Fruit fly (Drosophila melanogaster) whole organism, embryonic: Measurements from ENCODE around the gene lok.

Source experiments
- B-H2 ChIP-seq: fragments of 200-800 bp; sonication (Bioruptor generic); optimal IDR thresholded peaks from 2 replicates; lab custom pipeline; 2018; ENCODE audit warnings: missing biosample characterization, mild to moderate bottlenecking, missing genetic modification characterization
- CG11504 ChIP-seq: fragments of 200-800 bp; sonication (Bioruptor generic); optimal IDR thresholded peaks from 3 replicates; lab custom pipeline; 2019; ENCODE audit warnings: missing biosample characterization, mild to moderate bottlenecking, missing genetic modification characterization, moderate library complexity
- CG12299 ChIP-seq: fragments of 200-800 bp; sonication (Bioruptor generic); optimal IDR thresholded peaks from 2 replicates; lab custom pipeline; 2018; ENCODE audit warnings: missing biosample characterization, mild to moderate bottlenecking, missing genetic modification characterization
- CG14667 ChIP-seq: fragments of 200-800 bp; sonication (Bioruptor generic); IDR thresholded peaks from 2 replicates; pipeline ENCODE4 v1.3.6; 2022; ENCODE audit warnings: missing biosample characterization, missing genetic modification characterization
- CG15269 ChIP-seq: fragments of 200-800 bp; sonication (Bioruptor generic); optimal IDR thresholded peaks from 2 replicates; lab custom pipeline; 2018; ENCODE audit warnings: missing biosample characterization, mild to moderate bottlenecking, missing genetic modification characterization, moderate library complexity
- CG18011 ChIP-seq: fragments of 200-800 bp; sonication (Bioruptor generic); optimal IDR thresholded peaks from 2 replicates; lab custom pipeline; 2017; ENCODE audit warnings: missing biosample characterization, missing genetic modification characterization, mild to moderate bottlenecking, moderate library complexity, missing genotype
- CG18764 ChIP-seq: fragments of 200-800 bp; sonication (Bioruptor generic); optimal IDR thresholded peaks from 3 replicates; lab custom pipeline; 2016; ENCODE audit warnings: missing biosample characterization, missing genetic modification characterization
- CG2875 ChIP-seq: fragments of 200-800 bp; sonication (Bioruptor generic); optimal IDR thresholded peaks from 2 replicates; lab custom pipeline; 2017; ENCODE audit warnings: missing biosample characterization, mild to moderate bottlenecking, missing genetic modification characterization, missing genetic modification reagents
- CG2889 ChIP-seq: fragments of 200-800 bp; sonication (Bioruptor generic); IDR thresholded peaks from 3 replicates; pipeline ENCODE4 v1.3.6; 2022; ENCODE audit warnings: missing biosample characterization, missing genetic modification characterization
- CG3995 ChIP-seq: fragments of 200-800 bp; sonication (Bioruptor generic); optimal IDR thresholded peaks from 3 replicates; lab custom pipeline; 2016; ENCODE audit warnings: missing biosample characterization, missing genetic modification characterization
- CG5180 ChIP-seq: fragments of 200-800 bp; sonication (Bioruptor generic); optimal IDR thresholded peaks from 3 replicates; lab custom pipeline; 2017; ENCODE audit warnings: missing biosample characterization, missing genetic modification characterization, mild to moderate bottlenecking, moderate library complexity, missing genetic modification reagents
- CG6254 ChIP-seq: fragments of 200-800 bp; sonication (Bioruptor generic); optimal IDR thresholded peaks from 3 replicates; lab custom pipeline; 2017; ENCODE audit warnings: mild to moderate bottlenecking, missing biosample characterization, missing genetic modification reagents, missing genetic modification characterization
- CG6689 ChIP-seq: fragments of 200-800 bp; sonication (Bioruptor generic); IDR thresholded peaks from 2 replicates; pipeline ENCODE4 v1.3.6; 2022; ENCODE audit warnings: missing biosample characterization, missing genetic modification characterization
- CG7745 ChIP-seq: fragments of 200-800 bp; sonication (Bioruptor generic); optimal IDR thresholded peaks from 2 replicates; lab custom pipeline; 2018; ENCODE audit warnings: missing biosample characterization, mild to moderate bottlenecking, missing genetic modification characterization, moderate library complexity
- CG7928 ChIP-seq: fragments of 200-800 bp; sonication (Bioruptor generic); optimal IDR thresholded peaks from 2 replicates; lab custom pipeline; 2017; ENCODE audit warnings: missing biosample characterization, mild to moderate bottlenecking, missing genetic modification characterization
- CG9437 ChIP-seq: fragments of 200-800 bp; sonication (Bioruptor generic); optimal IDR thresholded peaks from 2 replicates; lab custom pipeline; 2018; ENCODE audit warnings: missing biosample characterization, mild to moderate bottlenecking, missing genetic modification characterization
- CG9609 ChIP-seq: fragments of 200-800 bp; sonication (Bioruptor generic); optimal IDR thresholded peaks from 3 replicates; lab custom pipeline; 2016; ENCODE audit warnings: missing biosample characterization, missing genetic modification characterization
- Deaf1 ChIP-seq: fragments of 200-800 bp; optimal IDR thresholded peaks from 3 replicates; lab custom pipeline; 2019; ENCODE audit warnings: missing biosample characterization, mild to moderate bottlenecking, missing genetic modification characterization, moderate library complexity
- Dfd ChIP-seq, 2 experiments: fragments of >200 bp; optimal IDR thresholded peaks; 2 replicates each; lab custom pipeline; 2017; ENCODE audit warnings: missing biosample characterization in 2 of 2, missing genetic modification characterization in 2 of 2
- Dip3 ChIP-seq: fragments of 200-800 bp; sonication (Bioruptor generic); optimal IDR thresholded peaks from 3 replicates; lab custom pipeline; 2016; ENCODE audit warnings: missing biosample characterization, missing genetic modification characterization
- ERR ChIP-seq: fragments of 200-800 bp; sonication (Bioruptor generic); optimal IDR thresholded peaks from 2 replicates; lab custom pipeline; 2016; ENCODE audit warnings: missing biosample characterization, missing genetic modification characterization
- HHEX ChIP-seq: fragments of 200-800 bp; sonication (Bioruptor generic); optimal IDR thresholded peaks from 3 replicates; lab custom pipeline; 2017; ENCODE audit warnings: missing biosample characterization, mild to moderate bottlenecking, missing genetic modification characterization, missing genetic modification reagents
- Hand ChIP-seq: fragments of 200-800 bp; sonication (Bioruptor generic); optimal IDR thresholded peaks from 2 replicates; lab custom pipeline; 2017; ENCODE audit warnings: mild to moderate bottlenecking, missing biosample characterization, missing genetic modification reagents, missing genetic modification characterization
- Kr ChIP-seq: fragments of 200-800 bp; sonication (Bioruptor generic); optimal IDR thresholded peaks from 2 replicates; lab custom pipeline; 2017; ENCODE audit warnings: missing biosample characterization, mild to moderate bottlenecking, missing genetic modification characterization
- MTF-1 ChIP-seq: fragments of 200-800 bp; sonication (Bioruptor generic); optimal IDR thresholded peaks from 2 replicates; lab custom pipeline; 2018; ENCODE audit warnings: missing biosample characterization, mild to moderate bottlenecking, missing genetic modification characterization, borderline replicate concordance
- Nf-YB ChIP-seq: fragments of 200-800 bp; sonication (Bioruptor generic); optimal IDR thresholded peaks from 3 replicates; lab custom pipeline; 2019; ENCODE audit warnings: missing biosample characterization, mild to moderate bottlenecking, missing genetic modification characterization, moderate library complexity
- Oli ChIP-seq: fragments of 200-800 bp; sonication (Bioruptor generic); optimal IDR thresholded peaks from 2 replicates; lab custom pipeline; 2018; ENCODE audit warnings: missing biosample characterization, mild to moderate bottlenecking, missing genetic modification characterization, moderate library complexity
- Opbp ChIP-seq: fragments of 200-800 bp; sonication (Bioruptor generic); IDR thresholded peaks from 3 replicates; pipeline ENCODE4 v1.3.6; 2022; ENCODE audit warnings: missing biosample characterization, missing genetic modification characterization; ENCODE audit not compliant: partially characterized antibody
- Pdp1 ChIP-seq, 2 experiments: fragments of 200-800 bp; sonication (Bioruptor generic); optimal IDR thresholded peaks; 3 replicates each; lab custom pipeline; 2016; ENCODE audit warnings: missing biosample characterization in 2 of 2, missing genetic modification characterization in 2 of 2, mild to moderate bottlenecking in 1 of 2, moderate library complexity in 1 of 2
- Taf1 ChIP-seq: fragments of 200-800 bp; sonication (Bioruptor generic); IDR thresholded peaks from 2 replicates; pipeline ENCODE4 v1.3.6; 2022; ENCODE audit warnings: missing biosample characterization, missing genetic modification characterization
- bbx ChIP-seq: fragments of 200-800 bp; sonication (Bioruptor generic); IDR thresholded peaks from 2 replicates; pipeline ENCODE4 v1.3.6; 2022; ENCODE audit warnings: missing biosample characterization, missing genetic modification characterization; ENCODE audit not compliant: partially characterized antibody
- ci ChIP-seq: fragments of 200-800 bp; sonication (Bioruptor generic); IDR thresholded peaks from 3 replicates; pipeline ENCODE4 v1.3.6; 2022; ENCODE audit warnings: missing biosample characterization, missing genetic modification characterization
- dysf ChIP-seq: fragments of 200-800 bp; sonication (Bioruptor generic); IDR thresholded peaks from 3 replicates; pipeline ENCODE4 v1.3.6; 2022; ENCODE audit warnings: missing biosample characterization, missing genetic modification characterization
- exex ChIP-seq: fragments of 200-800 bp; sonication (Bioruptor generic); optimal IDR thresholded peaks from 4 replicates; lab custom pipeline; 2018; ENCODE audit warnings: missing biosample characterization, mild to moderate bottlenecking, missing genetic modification characterization, moderate library complexity
- ftz-f1 ChIP-seq: fragments of 200-800 bp; sonication (Bioruptor generic); optimal IDR thresholded peaks from 2 replicates; lab custom pipeline; 2016; ENCODE audit warnings: missing biosample characterization, missing genetic modification characterization
- gem ChIP-seq: fragments of 200-800 bp; sonication (Bioruptor generic); optimal IDR thresholded peaks from 2 replicates; lab custom pipeline; 2019; ENCODE audit warnings: missing biosample characterization, mild to moderate bottlenecking, missing genetic modification characterization, moderate library complexity
- her ChIP-seq: fragments of 200-800 bp; sonication (Bioruptor generic); optimal IDR thresholded peaks from 2 replicates; lab custom pipeline; 2016; ENCODE audit warnings: missing biosample characterization, missing genetic modification characterization
- kah ChIP-seq: fragments of 200-800 bp; sonication (Bioruptor generic); optimal IDR thresholded peaks from 2 replicates; lab custom pipeline; 2018; ENCODE audit warnings: missing biosample characterization, mild to moderate bottlenecking, missing genetic modification characterization
- lov ChIP-seq, 2 experiments: fragments of 200-800 bp in 1 of 2; fragments of >200 bp in 1 of 2; sonication (Bioruptor generic) in 1 of 2; IDR thresholded peaks in 1 of 2; optimal IDR thresholded peaks in 1 of 2; 2 replicates in 1 of 2; 3 replicates in 1 of 2; pipeline versions ENCODE4 v1.3.6 to Lab custom; 2017 to 2022; ENCODE audit warnings: missing biosample characterization in 1 of 2, missing genetic modification characterization in 1 of 2
- oc ChIP-seq: fragments of 200-800 bp; sonication (Bioruptor generic); optimal IDR thresholded peaks from 2 replicates; lab custom pipeline; 2018; ENCODE audit warnings: missing biosample characterization, mild to moderate bottlenecking, missing genetic modification characterization, moderate library complexity
- ranshi ChIP-seq: fragments of 200-800 bp; sonication (Bioruptor generic); IDR thresholded peaks from 2 replicates; pipeline ENCODE4 v1.3.6; 2022; ENCODE audit warnings: missing biosample characterization, missing genetic modification characterization
- sc ChIP-seq, 3 experiments: fragments of >200 bp in 2 of 3; fragments of 200-800 bp in 1 of 3; sonication (Bioruptor generic) in 1 of 3; optimal IDR thresholded peaks; 2 replicates in 2 of 3; 3 replicates in 1 of 3; lab custom pipeline; 2017; ENCODE audit warnings: mild to moderate bottlenecking in 1 of 3, missing biosample characterization in 1 of 3, missing genetic modification characterization in 1 of 3, missing genetic modification reagents in 1 of 3
- sqz ChIP-seq: fragments of 200-800 bp; sonication (Bioruptor generic); optimal IDR thresholded peaks from 3 replicates; lab custom pipeline; 2018; ENCODE audit warnings: missing biosample characterization, mild to moderate bottlenecking, missing genetic modification characterization
- ttk ChIP-seq: fragments of 200-800 bp; sonication (Bioruptor generic); IDR thresholded peaks from 2 replicates; pipeline ENCODE4 v2.1.2; 2022; ENCODE audit warnings: missing biosample characterization, missing genetic modification characterization
- twi ChIP-seq: fragments of 200-800 bp; optimal IDR thresholded peaks from 2 replicates; lab custom pipeline; 2019; ENCODE audit warnings: missing biosample characterization, mild to moderate bottlenecking, missing genetic modification characterization, moderate library complexity
- tx ChIP-seq: fragments of 200-800 bp; sonication (Bioruptor generic); optimal IDR thresholded peaks from 2 replicates; lab custom pipeline; 2016; ENCODE audit warnings: missing biosample characterization, missing genetic modification characterization
- vvl ChIP-seq: fragments of 200-800 bp; sonication (Bioruptor generic); IDR thresholded peaks from 2 replicates; pipeline ENCODE4 v1.3.6; 2022; ENCODE audit warnings: missing biosample characterization, missing genetic modification characterization
- wdn ChIP-seq: fragments of 200-800 bp; sonication (Bioruptor generic); IDR thresholded peaks from 2 replicates; pipeline ENCODE4 v1.3.6; 2022; ENCODE audit warnings: missing biosample characterization, missing genetic modification characterization

lok gene

DNA sequence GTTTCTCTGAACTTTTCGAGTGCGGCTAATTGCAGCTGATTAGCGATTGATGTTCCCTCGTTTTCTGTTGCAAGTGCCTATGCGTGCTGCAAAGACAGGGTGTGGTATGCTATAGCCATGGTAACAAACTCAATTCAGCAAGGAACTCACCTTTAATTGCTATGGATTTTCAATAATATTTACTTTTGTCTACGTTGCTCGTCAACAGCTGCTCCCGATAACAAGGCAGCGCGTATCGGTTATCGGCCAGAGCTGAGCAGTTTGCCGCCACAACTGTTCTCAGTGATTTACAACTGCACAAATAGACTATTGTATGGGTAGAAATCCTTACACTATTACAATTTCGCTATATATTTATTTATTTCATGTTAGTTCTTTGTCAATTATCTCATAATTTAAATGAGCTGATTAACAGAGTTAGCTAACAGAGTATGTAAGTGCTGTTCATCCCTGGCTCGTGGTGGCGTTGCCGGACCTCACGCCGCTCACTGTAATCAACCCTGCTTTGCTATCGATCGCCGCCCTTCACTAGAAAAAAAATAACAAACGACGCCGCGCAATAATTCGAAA, 14.1 kb downstream of the lok start, which contains the start of the genes pr and neb (continued):
- TF ChIP-seq Pdp1 (GFP tag; optimal IDR thresholded peaks at IDR 0.05; lab: Kevin White, UChicago) (peak; percentile 4 to 45), CG11504 (tag; lab: Kevin White, UChicago) (peak; percentile 78), CG18764 (no peak), Oli (tag; lab: Kevin White, UChicago) (peak; percentile 40), Nf-YB (GFP tag; lab: Kevin White, UChicago) (peak; percentile 41), ci (peak; percentile 73), kah (no peak), Hand (GFP tag; lab: Kevin White, UChicago) (peak; percentile 19), CG14667 (GFP tag; lab: Robert Waterston, UW) (no peak), Dfd (GFP tag; optimal IDR thresholded peaks at IDR 0.05; lab: Kevin White, UChicago) (no peak), Opbp (peak; percentile 54; the same call in 2 of the 3 replicates), CG7745 (tag; lab: Kevin White, UChicago) (no peak), twi (peak; percentile 39), CG2889 (GFP tag; lab: Robert Waterston, UW) (no peak), CG6254 (peak; percentile 33), CG9609 (no peak), CG3995 (GFP tag; lab: Kevin White, UChicago) (peak; percentile 96), HHEX (GFP tag; lab: Kevin White, UChicago) (no peak), bbx (GFP tag; lab: Robert Waterston, UW) (no peak; the same call in 1 of the 2 replicates), MTF-1 (GFP tag; lab: Kevin White, UChicago) (no peak), dysf (GFP tag; lab: Robert Waterston, UW) (peak; percentile 63; the same call in 2 of the 3 replicates), Taf1 (GFP tag; lab: Robert Waterston, UW) (no peak), sqz (GFP tag; lab: Kevin White, UChicago) (peak; percentile 51), CG15269 (tag; lab: Kevin White, UChicago) (peak; percentile 60), oc (tag; lab: Kevin White, UChicago) (no peak), CG9437 (GFP tag; lab: Kevin White, UChicago) (no peak), gem (tag; lab: Kevin White, UChicago) (peak; percentile 79), ftz-f1 (GFP tag; lab: Kevin White, UChicago) (no peak), exex (tag; lab: Kevin White, UChicago) (peak; percentile 25), CG18011 (GFP tag; lab: Kevin White, UChicago) (peak; percentile 40), ERR (peak; percentile 45), wdn (GFP tag; lab: Robert Waterston, UW) (peak; percentile 77; the same call in 1 of the 2 replicates), Dip3 (peak; percentile 24), Deaf1 (tag; lab: Kevin White, UChicago) (peak; percentile 34), CG12299 (tag; lab: Kevin White, UChicago) (peak; percentile 36), Kr (GFP tag; lab: Kevin White, UChicago) (no peak), CG6689 (GFP tag; lab: Robert Waterston, UW) (0 out of 2 replicates have a peak, but pooled peaks have one; percentile 20), B-H2 (GFP tag; lab: Kevin White, UChicago) (peak; percentile 51), vvl (GFP tag; lab: Robert Waterston, UW) (peak; percentile 86), CG5180 (no peak), tx (GFP tag; lab: Kevin White, UChicago) (no peak), CG2875 (GFP tag; lab: Kevin White, UChicago) (no peak), lov (optimal IDR thresholded peaks at IDR 0.05; lab: Kevin White, UChicago) (no peak), lov (GFP tag; IDR thresholded peaks at IDR 0.05; lab: Robert Waterston, UW) (no peak), sc (optimal IDR thresholded peaks at IDR 0.05; lab: Kevin White, UChicago) (no peak), sc (GFP tag; optimal IDR thresholded peaks at IDR 0.05; lab: Kevin White, UChicago) (peak; percentile 27), her (GFP tag; lab: Kevin White, UChicago) (no peak), ttk (GFP tag; lab: Robert Waterston, UW) (peak; percentile 57; the same call in 1 of the 2 replicates), ranshi (GFP tag; lab: Robert Waterston, UW) (peak; percentile 75), CG7928 (GFP tag; lab: Kevin White, UChicago) (no peak)
